Fruit fly (Drosophila melanogaster) whole organism, embryonic: Measurements from ENCODE around the gene CG17768.

ENCODE experiments used
- Aef1 ChIP-seq: fragments of 200-800 bp; sonication (Bioruptor generic); IDR thresholded peaks from 3 replicates; pipeline ENCODE4 v1.3.6; 2022; ENCODE audit warnings: missing biosample characterization, missing genetic modification characterization
- Atf-2 ChIP-seq: fragments of 200-800 bp; sonication (Bioruptor generic); optimal IDR thresholded peaks from 2 replicates; lab custom pipeline; 2016; ENCODE audit warnings: missing biosample characterization, missing genetic modification characterization
- Bdp1 ChIP-seq: fragments of 200-800 bp; sonication (Bioruptor generic); optimal IDR thresholded peaks from 3 replicates; lab custom pipeline; 2016; ENCODE audit warnings: missing biosample characterization, missing genetic modification characterization
- Bteb2 ChIP-seq: fragments of 200-800 bp; sonication (Bioruptor generic); optimal IDR thresholded peaks from 2 replicates; lab custom pipeline; 2016; ENCODE audit warnings: missing biosample characterization, missing genetic modification characterization
- CG10366 ChIP-seq: fragments of 200-800 bp; sonication (Bioruptor generic); IDR thresholded peaks from 2 replicates; pipeline ENCODE4 v1.3.6; 2022; ENCODE audit warnings: missing biosample characterization, missing genetic modification characterization
- CG11093 ChIP-seq: fragments of 200-800 bp; sonication (Bioruptor generic); IDR thresholded peaks from 3 replicates; pipeline ENCODE4 v1.3.6; 2022; ENCODE audit warnings: missing biosample characterization, missing genetic modification characterization
- CG14014 ChIP-seq: fragments of 200-800 bp; sonication (Bioruptor generic); IDR thresholded peaks from 2 replicates; pipeline ENCODE4 v1.3.6; 2022; ENCODE audit warnings: missing biosample characterization, missing genetic modification characterization
- CG14441 ChIP-seq: fragments of 200-800 bp; sonication (Bioruptor generic); IDR thresholded peaks from 2 replicates; pipeline ENCODE4 v1.3.6; 2022; ENCODE audit warnings: missing biosample characterization, missing genetic modification characterization
- CG2199 ChIP-seq: fragments of 200-800 bp; sonication (Bioruptor generic); IDR thresholded peaks from 3 replicates; pipeline ENCODE4 v1.3.6; 2022; ENCODE audit warnings: missing biosample characterization, missing genetic modification characterization
- CG32772 ChIP-seq: fragments of 200-800 bp; sonication (Bioruptor generic); IDR thresholded peaks from 2 replicates; pipeline ENCODE4 v1.3.6; 2022; ENCODE audit warnings: missing biosample characterization, missing genetic modification characterization
- CG3281 ChIP-seq: fragments of 200-800 bp; sonication (Bioruptor generic); optimal IDR thresholded peaks from 3 replicates; lab custom pipeline; 2017; ENCODE audit warnings: missing biosample characterization, mild to moderate bottlenecking, missing genetic modification characterization
- CG4282 ChIP-seq: fragments of 200-800 bp; sonication (Bioruptor generic); optimal IDR thresholded peaks from 2 replicates; lab custom pipeline; 2016; ENCODE audit warnings: missing biosample characterization, missing genetic modification characterization
- CG6654 ChIP-seq: fragments of 200-800 bp; sonication (Bioruptor generic); optimal IDR thresholded peaks from 2 replicates; lab custom pipeline; 2017; ENCODE audit warnings: missing biosample characterization, mild to moderate bottlenecking, missing genetic modification characterization
- CG8281 ChIP-seq: fragments of 200-800 bp; sonication (Bioruptor generic); optimal IDR thresholded peaks from 2 replicates; lab custom pipeline; 2018; ENCODE audit warnings: missing biosample characterization, mild to moderate bottlenecking, missing genetic modification characterization, moderate library complexity
- CG9817 ChIP-seq: fragments of 200-800 bp; sonication (Bioruptor generic); optimal IDR thresholded peaks from 2 replicates; lab custom pipeline; 2018; ENCODE audit warnings: missing biosample characterization, mild to moderate bottlenecking, missing genetic modification characterization, moderate library complexity
- CG9932 ChIP-seq: fragments of 200-800 bp; sonication (Bioruptor generic); IDR thresholded peaks from 2 replicates; pipeline ENCODE4 v1.3.6; 2022; ENCODE audit warnings: missing biosample characterization, missing genetic modification characterization
- CHES-1-like ChIP-seq: fragments of 200-800 bp; sonication (Bioruptor generic); optimal IDR thresholded peaks from 2 replicates; lab custom pipeline; 2016; ENCODE audit warnings: missing biosample characterization, missing genetic modification characterization
- CkIIα-i1 ChIP-seq: fragments of 200-800 bp; sonication (Bioruptor generic); IDR thresholded peaks from 2 replicates; pipeline ENCODE4 v1.3.6; 2022; ENCODE audit warnings: missing biosample characterization, missing genetic modification characterization
- D ChIP-seq, 2 experiments: fragments of 200-800 bp in 1 of 2; fragments of >200 bp in 1 of 2; sonication (Bioruptor generic) in 1 of 2; optimal IDR thresholded peaks; 2 replicates in 1 of 2; 3 replicates in 1 of 2; lab custom pipeline; 2017; ENCODE audit warnings: mild to moderate bottlenecking in 1 of 2, missing biosample characterization in 1 of 2, missing genetic modification characterization in 1 of 2, missing genetic modification reagents in 1 of 2
- Dbx ChIP-seq: fragments of 200-800 bp; sonication (Bioruptor generic); IDR thresholded peaks from 3 replicates; pipeline ENCODE4 v1.3.6; 2022; ENCODE audit warnings: missing biosample characterization, missing genetic modification characterization
- Ets97D ChIP-seq: fragments of 200-800 bp; sonication (Bioruptor generic); optimal IDR thresholded peaks from 3 replicates; lab custom pipeline; 2016; ENCODE audit warnings: missing biosample characterization, missing genetic modification characterization
- Hmx ChIP-seq: fragments of 200-800 bp; sonication (Bioruptor generic); optimal IDR thresholded peaks from 2 replicates; lab custom pipeline; 2016; ENCODE audit warnings: missing biosample characterization, missing genetic modification characterization
- Lpt ChIP-seq: fragments of >200 bp; optimal IDR thresholded peaks from 2 replicates; lab custom pipeline; 2018; ENCODE audit warnings: missing biosample characterization, missing genetic modification characterization
- Myb ChIP-seq: fragments of 200-800 bp; sonication (Bioruptor generic); optimal IDR thresholded peaks from 2 replicates; lab custom pipeline; 2016; ENCODE audit warnings: missing biosample characterization, missing genetic modification characterization
- NK7.1 ChIP-seq: fragments of 200-800 bp; sonication (Bioruptor generic); optimal IDR thresholded peaks from 3 replicates; lab custom pipeline; 2016; ENCODE audit warnings: missing biosample characterization, missing genetic modification characterization
- Ravus ChIP-seq: fragments of 200-800 bp; sonication (Bioruptor generic); IDR thresholded peaks from 2 replicates; pipeline ENCODE4 v1.3.6; 2022; ENCODE audit warnings: missing biosample characterization, missing genetic modification characterization
- Spps ChIP-seq: fragments of 200-800 bp; sonication (Bioruptor generic); optimal IDR thresholded peaks from 2 replicates; lab custom pipeline; 2018; ENCODE audit warnings: missing biosample characterization, mild to moderate bottlenecking, missing genetic modification characterization
- Taf1 ChIP-seq: fragments of 200-800 bp; sonication (Bioruptor generic); IDR thresholded peaks from 2 replicates; pipeline ENCODE4 v1.3.6; 2022; ENCODE audit warnings: missing biosample characterization, missing genetic modification characterization
- ase ChIP-seq: fragments of 200-800 bp; sonication (Bioruptor generic); IDR thresholded peaks from 3 replicates; pipeline ENCODE4 v1.3.6; 2022; ENCODE audit warnings: missing biosample characterization, missing genetic modification characterization
- ato ChIP-seq: fragments of 200-800 bp; sonication (Bioruptor generic); IDR thresholded peaks from 2 replicates; pipeline ENCODE4 v1.3.6; 2022; ENCODE audit warnings: missing biosample characterization, missing genetic modification characterization; ENCODE audit not compliant: partially characterized antibody
- caup ChIP-seq: fragments of 200-800 bp; sonication (Bioruptor generic); optimal IDR thresholded peaks from 3 replicates; lab custom pipeline; 2017; ENCODE audit warnings: missing biosample characterization, mild to moderate bottlenecking, missing genetic modification characterization, moderate library complexity; ENCODE audit not compliant: severe bottlenecking
- chinmo ChIP-seq: fragments of 200-800 bp; sonication (Bioruptor generic); IDR thresholded peaks from 4 replicates; pipeline ENCODE4 v1.3.6; 2022; ENCODE audit warnings: missing biosample characterization, missing genetic modification characterization; ENCODE audit not compliant: partially characterized antibody
- dan ChIP-seq: fragments of 200-800 bp; sonication (Bioruptor generic); IDR thresholded peaks from 2 replicates; pipeline ENCODE4 v1.3.6; 2022; ENCODE audit warnings: missing biosample characterization, missing genetic modification characterization
- disco-r ChIP-seq: fragments of 200-800 bp; sonication (Bioruptor generic); optimal IDR thresholded peaks from 2 replicates; lab custom pipeline; 2016; ENCODE audit warnings: missing biosample characterization, missing genetic modification characterization
- dmrt11E ChIP-seq: fragments of 200-800 bp; sonication (Bioruptor generic); optimal IDR thresholded peaks from 3 replicates; lab custom pipeline; 2018; ENCODE audit warnings: missing biosample characterization, mild to moderate bottlenecking, missing genetic modification characterization, moderate library complexity
- dysf ChIP-seq: fragments of 200-800 bp; sonication (Bioruptor generic); IDR thresholded peaks from 3 replicates; pipeline ENCODE4 v1.3.6; 2022; ENCODE audit warnings: missing biosample characterization, missing genetic modification characterization
- en ChIP-seq: fragments of 200-800 bp; sonication (Bioruptor generic); optimal IDR thresholded peaks from 2 replicates; lab custom pipeline; 2016; ENCODE audit warnings: missing biosample characterization, missing genetic modification characterization
- exex ChIP-seq: fragments of 200-800 bp; sonication (Bioruptor generic); optimal IDR thresholded peaks from 4 replicates; lab custom pipeline; 2018; ENCODE audit warnings: missing biosample characterization, mild to moderate bottlenecking, missing genetic modification characterization, moderate library complexity
- eyg ChIP-seq: fragments of 200-800 bp; sonication (Bioruptor generic); optimal IDR thresholded peaks from 3 replicates; lab custom pipeline; 2016; ENCODE audit warnings: missing biosample characterization, missing genetic modification characterization
- gfzf ChIP-seq: fragments of 200-800 bp; sonication (Bioruptor generic); optimal IDR thresholded peaks from 2 replicates; lab custom pipeline; 2016; ENCODE audit warnings: missing biosample characterization, mild to moderate bottlenecking, missing genetic modification characterization, moderate library complexity
- gsb-n ChIP-seq: fragments of 200-800 bp; sonication (Bioruptor generic); optimal IDR thresholded peaks from 3 replicates; lab custom pipeline; 2018; ENCODE audit warnings: missing biosample characterization, mild to moderate bottlenecking, missing genetic modification characterization
- h ChIP-seq: fragments of >200 bp; optimal IDR thresholded peaks from 2 replicates; lab custom pipeline; 2017
- her ChIP-seq: fragments of 200-800 bp; sonication (Bioruptor generic); optimal IDR thresholded peaks from 2 replicates; lab custom pipeline; 2016; ENCODE audit warnings: missing biosample characterization, missing genetic modification characterization
- hkb ChIP-seq, 2 experiments: fragments of 200-800 bp in 1 of 2; fragments of >200 bp in 1 of 2; sonication (Bioruptor generic) in 1 of 2; IDR thresholded peaks in 1 of 2; optimal IDR thresholded peaks in 1 of 2; 2 replicates each; pipeline versions ENCODE4 v1.3.6 to Lab custom; 2017 to 2022; ENCODE audit warnings: missing biosample characterization in 1 of 2, missing genetic modification characterization in 1 of 2
- kni ChIP-seq: fragments of 200-800 bp; sonication (Bioruptor generic); optimal IDR thresholded peaks from 3 replicates; lab custom pipeline; 2017; ENCODE audit warnings: mild to moderate bottlenecking, missing biosample characterization, missing genetic modification reagents, missing genetic modification characterization
- nmo ChIP-seq: fragments of 200-800 bp; sonication (Bioruptor generic); optimal IDR thresholded peaks from 2 replicates; lab custom pipeline; 2018; ENCODE audit warnings: missing biosample characterization, mild to moderate bottlenecking, missing genetic modification characterization, moderate library complexity
- row ChIP-seq: fragments of 200-800 bp; sonication (Bioruptor generic); IDR thresholded peaks from 3 replicates; pipeline ENCODE4 v1.3.6; 2022; ENCODE audit warnings: missing biosample characterization, missing genetic modification characterization
- salm ChIP-seq: fragments of 200-800 bp; sonication (Bioruptor generic); optimal IDR thresholded peaks from 2 replicates; lab custom pipeline; 2018; ENCODE audit warnings: missing biosample characterization, mild to moderate bottlenecking, missing genetic modification characterization
- zen ChIP-seq: fragments of 200-800 bp; sonication (Bioruptor generic); optimal IDR thresholded peaks from 3 replicates; lab custom pipeline; 2018; ENCODE audit warnings: missing biosample characterization, mild to moderate bottlenecking, missing genetic modification characterization, moderate library complexity
- zfh1 ChIP-seq: fragments of 200-800 bp; sonication (Bioruptor generic); IDR thresholded peaks from 3 replicates; pipeline ENCODE4 v1.3.6; 2022; ENCODE audit warnings: missing biosample characterization, missing genetic modification characterization

The CG17768 gene

DNA sequence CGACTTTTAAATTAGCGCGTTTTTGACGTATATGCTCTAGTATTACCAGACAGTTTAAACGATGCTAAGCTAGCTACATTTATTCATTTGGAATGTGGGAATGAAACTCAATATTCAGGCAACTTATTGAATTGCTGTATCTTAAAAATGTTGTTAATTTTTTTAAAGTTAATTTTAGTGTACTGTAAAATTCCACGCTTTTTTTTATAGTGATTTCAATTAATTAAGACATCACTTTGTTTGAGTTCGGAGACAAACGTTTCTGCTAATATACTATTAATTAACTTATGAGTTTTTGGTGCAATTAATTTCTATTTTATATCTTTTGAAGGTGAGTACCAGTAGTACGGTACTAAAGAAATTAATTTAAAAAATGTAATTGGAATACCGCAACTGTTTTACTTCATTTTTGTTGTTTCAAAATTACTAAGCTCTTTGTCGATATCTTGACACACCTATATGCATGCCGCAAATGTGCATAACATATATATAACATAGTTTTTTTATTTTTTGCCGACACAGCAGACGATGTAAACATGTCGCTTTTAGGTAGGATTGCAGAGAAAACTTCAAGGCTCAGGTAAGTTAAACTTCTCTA is 18.7 kb downstream of the CG17768 start, which contains the start of the genes Cdk1 and mRpS7:
Gene Cdk1, minus strand, starts transcription at position 55 of the 598 bp plus-strand sequence.
Gene mRpS7, plus strand, starts transcription at position 455 of the 598 bp plus-strand sequence.
- TF ChIP-seq disco-r (GFP tag; lab: Kevin White, UChicago) (peak; percentile 18), Ravus (GFP tag; lab: Robert Waterston, UW) (no peak; the same call in 1 of the 2 replicates), CG9817 (peak; percentile 68), en (GFP tag; lab: Kevin White, UChicago) (no peak), CG14441 (peak; percentile 74), CG3281 (GFP tag; lab: Kevin White, UChicago) (peak; percentile 75), CG2199 (no peak), exex (peak; percentile 39), dmrt11E (peak; percentile 71), Atf-2 (peak; percentile 38), CG6654 (peak; percentile 7), Bdp1 (no peak), Hmx (GFP tag; lab: Kevin White, UChicago) (peak; percentile 37), Aef1 (GFP tag; lab: Robert Waterston, UW) (peak; percentile 53), CHES-1-like (GFP tag; lab: Kevin White, UChicago) (peak; percentile 47), Lpt (GFP tag; lab: Kevin White, UChicago) (no peak), kni (GFP tag; lab: Kevin White, UChicago) (no peak), CG4282 (GFP tag; lab: Kevin White, UChicago) (no peak), zen (tag; lab: Kevin White, UChicago) (peak; percentile 70), gfzf (peak; percentile 26), NK7.1 (no peak), ase (GFP tag; lab: Robert Waterston, UW) (peak; percentile 60; the same call in 2 of the 3 replicates), Spps (peak; percentile 66), CG10366 (GFP tag; lab: Robert Waterston, UW) (peak; percentile 69; the same call in 1 of the 2 replicates), dysf (peak; percentile 77; the same call in 2 of the 3 replicates), CkIIα-i1 (GFP tag; lab: Robert Waterston, UW) (no peak), D (optimal IDR thresholded peaks at IDR 0.05; lab: Kevin White, UChicago) (no peak), D (GFP tag; optimal IDR thresholded peaks at IDR 0.05; lab: Kevin White, UChicago) (peak; percentile 64), dan (GFP tag; lab: Robert Waterston, UW) (no peak), CG11093 (GFP tag; lab: Robert Waterston, UW) (0 out of 3 replicates have a peak, but pooled peaks have one; percentile 16), zfh1 (GFP tag; lab: Robert Waterston, UW) (peak; percentile 73), Bteb2 (GFP tag; lab: Kevin White, UChicago) (peak; percentile 69), eyg (GFP tag; lab: Kevin White, UChicago) (no peak), hkb (optimal IDR thresholded peaks at IDR 0.05; lab: Kevin White, UChicago) (no peak), hkb (GFP tag; IDR thresholded peaks at IDR 0.05; lab: Robert Waterston, UW) (peak; percentile 82), caup (GFP tag; lab: Kevin White, UChicago) (peak; percentile 52), h (lab: Kevin White, UChicago) (no peak), Myb (peak; percentile 40), Taf1 (GFP tag; lab: Robert Waterston, UW) (0 out of 2 replicates have a peak, but pooled peaks have one; percentile 37), nmo (peak; percentile 92), CG32772 (GFP tag; lab: Robert Waterston, UW) (peak; percentile 72), chinmo (GFP tag; lab: Robert Waterston, UW) (no peak), CG14014 (GFP tag; lab: Robert Waterston, UW) (peak; percentile 70), salm (tag; lab: Kevin White, UChicago) (peak; percentile 66), her (GFP tag; lab: Kevin White, UChicago) (no peak), row (peak; percentile 81), Dbx (GFP tag; lab: Robert Waterston, UW) (peak; percentile 63; the same call in 2 of the 3 replicates), ato (GFP tag; lab: Robert Waterston, UW) (no peak), CG9932 (peak; percentile 35; the same call in 1 of the 2 replicates), CG8281 (tag; lab: Kevin White, UChicago) (no peak), Ets97D (GFP tag; lab: Kevin White, UChicago) (peak; percentile 31), gsb-n (tag; lab: Kevin White, UChicago) (peak; percentile 76)
